Fruit fly (Drosophila melanogaster) whole organism, pupa: ENCODE data around the gene CG5781.

Experiments used
- CG10348 ChIP-seq: fragments of 200-800 bp; sonication (Bioruptor generic); IDR thresholded peaks from 2 replicates; pipeline ENCODE4 v1.3.6; 2022; ENCODE audit warnings: missing biosample characterization, missing genetic modification characterization
- CG12605 ChIP-seq: fragments of 200-800 bp; sonication (Bioruptor generic); IDR thresholded peaks from 2 replicates; pipeline ENCODE4 v1.3.6; 2022; ENCODE audit warnings: missing biosample characterization, missing genetic modification characterization
- CG13204 ChIP-seq: fragments of 200-800 bp; sonication (Bioruptor generic); optimal IDR thresholded peaks from 2 replicates; lab custom pipeline; 2018; ENCODE audit warnings: missing biosample characterization, mild to moderate bottlenecking, missing genetic modification characterization, moderate library complexity
- CG14655 ChIP-seq: fragments of 200-800 bp; sonication (Bioruptor generic); optimal IDR thresholded peaks from 3 replicates; lab custom pipeline; 2017; ENCODE audit warnings: mild to moderate bottlenecking, missing biosample characterization, missing genetic modification reagents, missing genetic modification characterization
- CG15710 ChIP-seq: fragments of 200-800 bp; sonication (Bioruptor generic); optimal IDR thresholded peaks from 2 replicates; lab custom pipeline; 2018; ENCODE audit warnings: missing biosample characterization, mild to moderate bottlenecking, missing genetic modification characterization, moderate library complexity
- CG17806 ChIP-seq: fragments of 200-800 bp; sonication (Bioruptor generic); optimal IDR thresholded peaks from 2 replicates; lab custom pipeline; 2018; ENCODE audit warnings: missing biosample characterization, mild to moderate bottlenecking, missing genetic modification characterization, moderate library complexity
- CG32121 ChIP-seq: fragments of 200-800 bp; sonication (Bioruptor generic); IDR thresholded peaks from 2 replicates; pipeline ENCODE4 v1.3.6; 2022; ENCODE audit warnings: missing biosample characterization, missing genetic modification characterization
- CG34367 ChIP-seq: fragments of 200-800 bp; sonication (Bioruptor generic); optimal IDR thresholded peaks from 2 replicates; lab custom pipeline; 2018; ENCODE audit warnings: missing biosample characterization, mild to moderate bottlenecking, missing genetic modification characterization
- CG4496 ChIP-seq: fragments of 200-800 bp; sonication (Bioruptor generic); IDR thresholded peaks from 3 replicates; pipeline ENCODE4 v1.3.6; 2022; ENCODE audit warnings: missing biosample characterization, missing genetic modification characterization
- CG8159 ChIP-seq: fragments of 200-800 bp; sonication (Bioruptor generic); optimal IDR thresholded peaks from 3 replicates; lab custom pipeline; 2018; ENCODE audit warnings: missing biosample characterization, mild to moderate bottlenecking, missing genetic modification characterization, moderate library complexity
- CG8301 ChIP-seq: fragments of 200-800 bp; sonication (Bioruptor generic); optimal IDR thresholded peaks from 2 replicates; lab custom pipeline; 2018; ENCODE audit warnings: missing biosample characterization, mild to moderate bottlenecking, missing genetic modification characterization
- CG9948 ChIP-seq: fragments of 200-800 bp; sonication (Bioruptor generic); optimal IDR thresholded peaks from 2 replicates; lab custom pipeline; 2018; ENCODE audit warnings: missing biosample characterization, mild to moderate bottlenecking, missing genetic modification characterization, moderate library complexity
- D1 ChIP-seq: fragments of 200-800 bp; sonication (Bioruptor generic); optimal IDR thresholded peaks from 2 replicates; lab custom pipeline; 2018; ENCODE audit warnings: missing biosample characterization, mild to moderate bottlenecking, missing genetic modification characterization, moderate library complexity
- EcR ChIP-seq: fragments of 200-800 bp; sonication (Bioruptor generic); optimal IDR thresholded peaks from 3 replicates; lab custom pipeline; 2019; ENCODE audit warnings: missing biosample characterization, missing genetic modification characterization, mild to moderate bottlenecking, moderate library complexity, missing genetic modification reagents
- Ets98B ChIP-seq: fragments of 200-800 bp; sonication (Bioruptor generic); IDR thresholded peaks from 2 replicates; pipeline ENCODE4 v1.3.6; 2022; ENCODE audit warnings: missing biosample characterization, missing genetic modification characterization
- Pif1A ChIP-seq: fragments of 200-800 bp; sonication (Bioruptor generic); optimal IDR thresholded peaks from 3 replicates; lab custom pipeline; 2016; ENCODE audit warnings: missing biosample characterization, missing genetic modification characterization
- Pif1B ChIP-seq: fragments of 200-800 bp; sonication (Bioruptor generic); optimal IDR thresholded peaks from 3 replicates; lab custom pipeline; 2016; ENCODE audit warnings: missing biosample characterization, missing genetic modification characterization
- Snoo ChIP-seq: fragments of 200-800 bp; sonication (Bioruptor generic); optimal IDR thresholded peaks from 3 replicates; lab custom pipeline; 2017; ENCODE audit warnings: missing biosample characterization, mild to moderate bottlenecking, missing genetic modification characterization, inconsistent platforms
- fd96Ca ChIP-seq: fragments of 200-800 bp; sonication (Bioruptor generic); IDR thresholded peaks from 3 replicates; pipeline ENCODE4 v1.3.6; 2022; ENCODE audit warnings: missing biosample characterization, missing genetic modification characterization
- gl ChIP-seq: fragments of 200-800 bp; sonication (Bioruptor generic); optimal IDR thresholded peaks from 2 replicates; lab custom pipeline; 2018; ENCODE audit warnings: missing biosample characterization, mild to moderate bottlenecking, missing genetic modification characterization
- rn ChIP-seq: fragments of 200-800 bp; sonication (Bioruptor generic); IDR thresholded peaks from 2 replicates; pipeline ENCODE4 v1.3.6; 2022; ENCODE audit warnings: missing biosample characterization, missing genetic modification characterization

CG5781 gene

dm6 chr2L:12692343-12693079 is 4.6 kb downstream of the CG5781 start, which contains the start of the genes CCT4 and CG6153:
Gene CCT4 (minus strand): TSS chr2L:12692934.
Gene CG6153 (plus strand): TSS chr2L:12692993.
- no peak for TF ChIP-seq Pif1A (GFP tag; lab: Kevin White, UChicago)
- TF ChIP-seq D1 (tag; lab: Kevin White, UChicago) = no peak
- 0 out of 3 replicates have a peak, but pooled peaks have one; percentile 25 for TF ChIP-seq fd96Ca (GFP tag; lab: Robert Waterston, UW)
- no peak for TF ChIP-seq rn
- TF ChIP-seq CG4496 = no peak
- no peak for TF ChIP-seq CG17806
- TF ChIP-seq CG34367 (tag; lab: Kevin White, UChicago) = no peak

dm6 chr2L:12689281-12689765 is 7.8 kb downstream of the CG5781 start:
- TF ChIP-seq CG32121 (GFP tag; lab: Robert Waterston, UW) (no peak), CG10348 (GFP tag; lab: Robert Waterston, UW) (no peak), Snoo (tag; lab: Kevin White, UChicago) (no peak), Ets98B (GFP tag; lab: Robert Waterston, UW) (no peak), CG8301 (tag; lab: Kevin White, UChicago) (no peak), Pif1A (GFP tag; lab: Kevin White, UChicago) (no peak)

- TF ChIP-seq D1 (tag; lab: Kevin White, UChicago) (no peak), CG4496 (no peak), Snoo (tag; lab: Kevin White, UChicago) (no peak), CG15710 (no peak), CG9948 (tag; lab: Kevin White, UChicago) (no peak), rn (no peak), Pif1B (GFP tag; lab: Kevin White, UChicago) (no peak), CG8301 (tag; lab: Kevin White, UChicago) (no peak), CG32121 (GFP tag; lab: Robert Waterston, UW) (no peak)
Measured at dm6 chr2L:12686811-12687210, 10.3 kb downstream of the CG5781 start.

dm6 chr2L:12681603-12682368 is 15.3 kb downstream of the CG5781 start:
- no peak for TF ChIP-seq CG4496
- no peak for TF ChIP-seq Pif1B (GFP tag; lab: Kevin White, UChicago)
- TF ChIP-seq CG32121 (GFP tag; lab: Robert Waterston, UW) = no peak
- TF ChIP-seq Pif1A (GFP tag; lab: Kevin White, UChicago) = no peak
- TF ChIP-seq CG10348 (GFP tag; lab: Robert Waterston, UW) = no peak
- TF ChIP-seq CG8159 (tag; lab: Kevin White, UChicago) = no peak
- no peak for TF ChIP-seq D1 (tag; lab: Kevin White, UChicago)
- no peak for TF ChIP-seq CG8301 (tag; lab: Kevin White, UChicago)
- no peak for TF ChIP-seq Ets98B (GFP tag; lab: Robert Waterston, UW)
- TF ChIP-seq EcR (GFP tag; lab: Kevin White, UChicago) = no peak
- no peak for TF ChIP-seq CG17806
- no peak for TF ChIP-seq CG13204 (GFP tag; lab: Kevin White, UChicago)
- no peak for TF ChIP-seq gl (tag; lab: Kevin White, UChicago)
- TF ChIP-seq Snoo (tag; lab: Kevin White, UChicago) = no peak
- TF ChIP-seq CG9948 (tag; lab: Kevin White, UChicago) = no peak
- no peak for TF ChIP-seq CG34367 (tag; lab: Kevin White, UChicago)
- TF ChIP-seq fd96Ca (GFP tag; lab: Robert Waterston, UW) = no peak
- TF ChIP-seq CG14655 (GFP tag; lab: Kevin White, UChicago) = no peak
- no peak for TF ChIP-seq rn

- TF ChIP-seq CG32121 (GFP tag; lab: Robert Waterston, UW) = no peak
- TF ChIP-seq CG12605 (GFP tag; lab: Robert Waterston, UW) = no peak
- TF ChIP-seq CG9948 (tag; lab: Kevin White, UChicago) = no peak
- no peak for TF ChIP-seq Pif1A (GFP tag; lab: Kevin White, UChicago)
- no peak for TF ChIP-seq CG15710
- TF ChIP-seq CG13204 (GFP tag; lab: Kevin White, UChicago) = no peak
- TF ChIP-seq CG17806 = no peak
- TF ChIP-seq fd96Ca (GFP tag; lab: Robert Waterston, UW) = no peak
- TF ChIP-seq Ets98B (GFP tag; lab: Robert Waterston, UW) = no peak
Measured at dm6 chr2L:12679310-12679709, 17.8 kb downstream of the CG5781 start.

dm6 chr2L:12678286-12678685 is 18.8 kb downstream of the CG5781 start:
- TF ChIP-seq gl (tag; lab: Kevin White, UChicago) (no peak), CG14655 (GFP tag; lab: Kevin White, UChicago) (no peak), CG15710 (no peak), CG4496 (no peak), CG32121 (GFP tag; lab: Robert Waterston, UW) (no peak), Ets98B (GFP tag; lab: Robert Waterston, UW) (no peak), CG17806 (no peak), Pif1B (GFP tag; lab: Kevin White, UChicago) (no peak), Pif1A (GFP tag; lab: Kevin White, UChicago) (no peak)
